Fruit fly (Drosophila melanogaster): ENCODE data around the gene RpL28.
A peak's percentile ranks its signal among the peaks of the same experiment; 100 is the strongest.

Gene RpL28

DNA sequence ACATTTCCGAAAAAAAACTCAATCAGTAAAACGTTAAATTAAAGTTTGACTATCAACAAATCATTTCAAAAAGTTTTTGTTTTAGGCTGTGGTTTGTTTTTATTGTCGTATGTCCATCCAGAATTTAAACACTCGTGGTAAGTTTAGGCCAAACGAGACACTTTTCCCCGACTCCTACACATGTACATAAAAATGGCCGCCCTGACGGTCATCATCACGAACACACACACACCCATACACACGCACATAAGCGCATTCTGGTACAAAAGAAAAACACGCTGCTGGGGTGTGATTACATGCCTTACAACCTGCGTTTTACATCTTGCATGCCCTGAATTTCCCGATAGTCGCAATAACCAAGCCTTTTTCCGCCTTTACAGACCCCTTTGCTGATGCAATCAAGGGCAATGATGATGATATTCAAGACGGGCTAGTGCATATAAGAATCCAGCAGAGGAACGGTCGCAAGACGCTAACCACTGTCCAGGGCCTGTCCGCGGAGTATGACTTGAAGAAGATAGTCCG lies 692 bp upstream of the RpL28 start:
- no peak for TF ChIP-seq CG33017 (tag; optimal IDR thresholded peaks at IDR 0.05)
- TF ChIP-seq CG7045 (GFP tag; optimal IDR thresholded peaks at IDR 0.05) = no peak
- no peak for TF ChIP-seq bab1 (GFP tag; optimal IDR thresholded peaks at IDR 0.05)
- TF ChIP-seq Clk (GFP tag; optimal IDR thresholded peaks at IDR 0.05) = no peak
- no peak for TF ChIP-seq cnc (optimal IDR thresholded peaks at IDR 0.05)

DNA sequence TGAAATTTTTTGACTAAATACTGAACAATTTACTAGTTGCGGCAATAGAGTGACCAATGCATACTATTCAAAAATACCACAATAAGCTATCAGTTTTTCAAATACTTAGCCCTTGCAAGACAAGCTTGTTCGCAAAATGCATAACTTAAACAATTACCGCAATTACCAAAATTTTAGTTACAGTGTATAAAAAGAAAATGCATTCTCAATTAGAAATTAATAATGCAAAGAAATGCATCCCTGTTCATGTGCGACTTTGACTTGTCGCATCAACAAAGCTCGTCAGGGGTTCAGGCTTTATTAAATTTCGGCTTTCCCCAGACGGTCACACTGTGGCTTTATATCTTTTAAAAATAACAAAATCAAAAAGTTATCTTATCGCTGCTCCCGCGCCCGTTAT lies 3.9 kb downstream of the RpL28 start, which contains the start of the genes hob and nSMase:
Gene hob (minus strand): TSS at position 62 of the 400 bp plus-strand sequence.
Gene nSMase (plus strand): TSS at position 298 of the 400 bp plus-strand sequence.
- TF ChIP-seq cnc (optimal IDR thresholded peaks at IDR 0.05) (no peak), bab1 (GFP tag; optimal IDR thresholded peaks at IDR 0.05) (peak; percentile 64), ovo (GFP tag; optimal IDR thresholded peaks at IDR 0.05) (no peak), pad (GFP tag; optimal IDR thresholded peaks at IDR 0.05) (peak; percentile 4), tj (GFP tag; optimal IDR thresholded peaks at IDR 0.05) (peak; percentile 8), CG7045 (GFP tag; optimal IDR thresholded peaks at IDR 0.05) (no peak), CG11617 (GFP tag; optimal IDR thresholded peaks at IDR 0.05) (peak; percentile 37), Mnt (GFP tag; optimal IDR thresholded peaks at IDR 0.05) (peak; percentile 60), Hr96 (GFP tag; optimal IDR thresholded peaks at IDR 0.05) (no peak), CG12768 (GFP tag; optimal IDR thresholded peaks at IDR 0.05) (no peak), CG7101 (tag; optimal IDR thresholded peaks at IDR 0.05) (peak; percentile 33), CG5204 (GFP tag; optimal IDR thresholded peaks at IDR 0.05) (no peak), Crg-1 (GFP tag; optimal IDR thresholded peaks at IDR 0.05) (no peak), CG1620 (GFP tag; optimal IDR thresholded peaks at IDR 0.05) (peak; percentile 13), CG14711 (tag; optimal IDR thresholded peaks at IDR 0.05) (peak; percentile 14), cic (GFP tag; optimal IDR thresholded peaks at IDR 0.05) (peak; percentile 47), Clk (GFP tag; optimal IDR thresholded peaks at IDR 0.05) (no peak), CG33017 (tag; optimal IDR thresholded peaks at IDR 0.05) (no peak), kay (GFP tag; ENCODE audit: borderline replicate concordance) (no peak), toe (GFP tag; optimal IDR thresholded peaks at IDR 0.05) (no peak)

DNA sequence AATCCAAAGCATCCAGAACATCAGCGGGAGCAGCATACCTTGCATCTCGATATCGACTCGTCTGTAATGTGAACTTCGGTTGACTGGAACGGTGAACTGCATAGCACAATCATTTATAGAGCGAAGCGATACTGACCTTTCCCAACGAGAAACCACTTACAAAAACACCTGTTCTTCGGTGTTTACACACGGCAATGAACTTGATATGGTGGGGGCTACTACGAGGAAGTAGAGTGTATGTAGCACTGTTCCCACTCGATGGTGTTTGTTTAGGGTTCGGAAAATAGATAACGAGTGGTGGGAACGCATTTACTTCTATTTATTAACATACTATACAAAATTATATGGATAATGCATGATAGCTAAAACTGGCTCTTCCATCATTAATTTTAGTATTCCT lies 13.9 kb downstream of the RpL28 start, which contains the start of the genes CG32269 and CG32270:
Gene CG32269 (minus strand): TSS at position 91 of the 400 bp plus-strand sequence.
Gene CG32270 (minus strand): TSS at position 91 of the 400 bp plus-strand sequence.
- peak; percentile 51 for TF ChIP-seq Crg-1 (GFP tag; optimal IDR thresholded peaks at IDR 0.05)
- peak; percentile 73 for TF ChIP-seq CG12768 (GFP tag; optimal IDR thresholded peaks at IDR 0.05)
- TF ChIP-seq CG5204 (GFP tag; optimal IDR thresholded peaks at IDR 0.05) = no peak
- no peak for TF ChIP-seq cnc (optimal IDR thresholded peaks at IDR 0.05)
- peak; percentile 12 for TF ChIP-seq pad (GFP tag; optimal IDR thresholded peaks at IDR 0.05)
- TF ChIP-seq CG7101 (tag; optimal IDR thresholded peaks at IDR 0.05) = peak; percentile 48
- no peak for TF ChIP-seq kay (GFP tag; ENCODE audit: borderline replicate concordance)
- TF ChIP-seq Mnt (GFP tag; optimal IDR thresholded peaks at IDR 0.05) = peak; percentile 60
- TF ChIP-seq cic (GFP tag; optimal IDR thresholded peaks at IDR 0.05) = peak; percentile 65
- peak; percentile 2 for TF ChIP-seq CG33017 (tag; optimal IDR thresholded peaks at IDR 0.05)
- TF ChIP-seq Hr96 (GFP tag; optimal IDR thresholded peaks at IDR 0.05) = peak; percentile 40
- no peak for TF ChIP-seq Clk (GFP tag; optimal IDR thresholded peaks at IDR 0.05)
- TF ChIP-seq CG14711 (tag; optimal IDR thresholded peaks at IDR 0.05) = no peak
- peak; percentile 52 for TF ChIP-seq CG7045 (GFP tag; optimal IDR thresholded peaks at IDR 0.05)
- TF ChIP-seq CG11617 (GFP tag; optimal IDR thresholded peaks at IDR 0.05) = peak; percentile 18
- TF ChIP-seq tj (GFP tag; optimal IDR thresholded peaks at IDR 0.05) = no peak
- TF ChIP-seq ovo (GFP tag; optimal IDR thresholded peaks at IDR 0.05) = peak; percentile 24
- no peak for TF ChIP-seq bab1 (GFP tag; optimal IDR thresholded peaks at IDR 0.05)
- peak; percentile 46 for TF ChIP-seq toe (GFP tag; optimal IDR thresholded peaks at IDR 0.05)
- peak; percentile 23 for TF ChIP-seq CG1620 (GFP tag; optimal IDR thresholded peaks at IDR 0.05)

DNA sequence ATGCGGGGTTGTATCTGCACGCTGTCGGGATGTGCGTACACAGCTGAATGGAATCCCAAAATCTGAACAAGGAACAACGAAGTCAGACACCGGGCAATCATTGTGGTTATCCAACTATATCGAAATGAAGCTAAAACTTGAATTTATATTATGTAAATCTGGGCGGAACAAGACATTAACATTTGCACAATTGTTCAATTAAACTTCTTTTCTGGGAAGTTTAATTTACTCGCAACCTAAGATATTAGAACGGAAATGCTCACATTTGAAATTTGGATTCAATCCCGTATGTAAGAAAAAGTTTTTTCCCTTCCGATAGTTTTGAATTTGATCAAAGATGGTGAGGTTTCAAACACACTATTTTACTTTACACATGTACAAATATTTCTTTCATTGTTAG lies 16.5 kb downstream of the RpL28 start, which contains the start of gene CG33160:
Gene CG33160 (minus strand): TSS at position 101 of the 400 bp plus-strand sequence.
- TF ChIP-seq Hr96 (GFP tag; optimal IDR thresholded peaks at IDR 0.05) = no peak
- TF ChIP-seq kay (GFP tag; ENCODE audit: borderline replicate concordance) = no peak
- no peak for TF ChIP-seq Mnt (GFP tag; optimal IDR thresholded peaks at IDR 0.05)
- TF ChIP-seq CG14711 (tag; optimal IDR thresholded peaks at IDR 0.05) = no peak
- TF ChIP-seq tj (GFP tag; optimal IDR thresholded peaks at IDR 0.05) = no peak
- no peak for TF ChIP-seq cic (GFP tag; optimal IDR thresholded peaks at IDR 0.05)
- TF ChIP-seq pad (GFP tag; optimal IDR thresholded peaks at IDR 0.05) = no peak
- no peak for TF ChIP-seq ovo (GFP tag; optimal IDR thresholded peaks at IDR 0.05)
- no peak for TF ChIP-seq toe (GFP tag; optimal IDR thresholded peaks at IDR 0.05)
- no peak for TF ChIP-seq CG12768 (GFP tag; optimal IDR thresholded peaks at IDR 0.05)
- no peak for TF ChIP-seq CG7045 (GFP tag; optimal IDR thresholded peaks at IDR 0.05)
- no peak for TF ChIP-seq Crg-1 (GFP tag; optimal IDR thresholded peaks at IDR 0.05)
- no peak for TF ChIP-seq CG33017 (tag; optimal IDR thresholded peaks at IDR 0.05)

DNA sequence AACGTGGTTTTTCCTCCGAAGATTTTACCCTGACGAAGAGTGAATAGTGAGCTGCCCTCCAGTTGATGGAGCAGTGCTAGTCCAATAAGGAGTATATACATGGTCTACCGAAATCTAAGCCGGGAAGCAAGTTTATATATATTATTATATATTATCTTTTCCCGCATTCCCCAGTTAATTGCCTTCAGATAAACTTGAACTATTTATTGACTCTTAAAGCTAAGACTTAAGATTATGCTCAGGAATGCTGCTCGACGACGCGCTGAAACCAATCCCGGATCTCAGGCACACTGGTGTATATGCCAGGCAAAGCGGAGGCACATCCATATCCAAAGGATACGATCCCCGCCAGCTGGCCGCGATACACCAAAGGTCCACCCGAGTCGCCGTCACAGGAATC lies 17.4 kb downstream of the RpL28 start, which contains the start of gene CG32277:
Gene CG32277 (minus strand): TSS at position 101 of the 400 bp plus-strand sequence.
- TF ChIP-seq toe (GFP tag; optimal IDR thresholded peaks at IDR 0.05) = no peak
- TF ChIP-seq Clk (GFP tag; optimal IDR thresholded peaks at IDR 0.05) = no peak
- TF ChIP-seq pad (GFP tag; optimal IDR thresholded peaks at IDR 0.05) = no peak
- TF ChIP-seq CG33017 (tag; optimal IDR thresholded peaks at IDR 0.05) = no peak
- TF ChIP-seq ovo (GFP tag; optimal IDR thresholded peaks at IDR 0.05) = no peak
- no peak for TF ChIP-seq tj (GFP tag; optimal IDR thresholded peaks at IDR 0.05)
- no peak for TF ChIP-seq CG7045 (GFP tag; optimal IDR thresholded peaks at IDR 0.05)
- TF ChIP-seq cic (GFP tag; optimal IDR thresholded peaks at IDR 0.05) = no peak
- TF ChIP-seq bab1 (GFP tag; optimal IDR thresholded peaks at IDR 0.05) = no peak
- no peak for TF ChIP-seq Hr96 (GFP tag; optimal IDR thresholded peaks at IDR 0.05)
- no peak for TF ChIP-seq CG5204 (GFP tag; optimal IDR thresholded peaks at IDR 0.05)
- no peak for TF ChIP-seq CG1620 (GFP tag; optimal IDR thresholded peaks at IDR 0.05)

DNA sequence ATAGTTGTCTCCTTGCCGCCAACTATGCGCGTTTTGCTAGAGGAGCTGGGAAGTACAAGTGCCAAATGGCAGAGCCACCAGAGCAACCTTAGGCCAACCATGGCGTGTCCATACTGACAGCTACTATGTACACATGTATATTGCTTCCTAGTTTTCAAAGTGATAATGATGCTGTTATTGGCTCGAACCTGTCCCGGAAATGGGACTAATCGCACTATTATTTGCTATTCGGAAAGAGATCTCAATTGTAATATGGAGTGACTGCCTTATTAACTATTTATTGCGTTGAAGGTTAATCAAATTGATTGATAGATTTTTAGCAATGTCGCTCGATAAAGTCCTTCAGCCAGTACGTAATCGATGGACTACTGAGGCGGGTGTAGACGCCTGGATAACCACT lies 18.4 kb downstream of the RpL28 start, which contains the start of gene CG33159:
Gene CG33159 (minus strand): TSS at position 101 of the 400 bp plus-strand sequence.
- no peak for TF ChIP-seq Clk (GFP tag; optimal IDR thresholded peaks at IDR 0.05)
- no peak for TF ChIP-seq CG14711 (tag; optimal IDR thresholded peaks at IDR 0.05)
- no peak for TF ChIP-seq CG1620 (GFP tag; optimal IDR thresholded peaks at IDR 0.05)
- no peak for TF ChIP-seq toe (GFP tag; optimal IDR thresholded peaks at IDR 0.05)
- TF ChIP-seq cnc (optimal IDR thresholded peaks at IDR 0.05) = no peak
- no peak for TF ChIP-seq Mnt (GFP tag; optimal IDR thresholded peaks at IDR 0.05)
- TF ChIP-seq CG12768 (GFP tag; optimal IDR thresholded peaks at IDR 0.05) = no peak
- no peak for TF ChIP-seq CG11617 (GFP tag; optimal IDR thresholded peaks at IDR 0.05)
- TF ChIP-seq Hr96 (GFP tag; optimal IDR thresholded peaks at IDR 0.05) = no peak
- TF ChIP-seq tj (GFP tag; optimal IDR thresholded peaks at IDR 0.05) = no peak
- no peak for TF ChIP-seq cic (GFP tag; optimal IDR thresholded peaks at IDR 0.05)
- no peak for TF ChIP-seq Crg-1 (GFP tag; optimal IDR thresholded peaks at IDR 0.05)
- TF ChIP-seq CG7101 (tag; optimal IDR thresholded peaks at IDR 0.05) = no peak
- TF ChIP-seq bab1 (GFP tag; optimal IDR thresholded peaks at IDR 0.05) = no peak
- TF ChIP-seq pad (GFP tag; optimal IDR thresholded peaks at IDR 0.05) = no peak
- TF ChIP-seq kay (GFP tag; ENCODE audit: borderline replicate concordance) = no peak
- TF ChIP-seq CG33017 (tag; optimal IDR thresholded peaks at IDR 0.05) = no peak
- TF ChIP-seq CG5204 (GFP tag; optimal IDR thresholded peaks at IDR 0.05) = no peak
